Fruit fly (Drosophila melanogaster): Measurements from ENCODE around the gene t-cup.

DNA sequence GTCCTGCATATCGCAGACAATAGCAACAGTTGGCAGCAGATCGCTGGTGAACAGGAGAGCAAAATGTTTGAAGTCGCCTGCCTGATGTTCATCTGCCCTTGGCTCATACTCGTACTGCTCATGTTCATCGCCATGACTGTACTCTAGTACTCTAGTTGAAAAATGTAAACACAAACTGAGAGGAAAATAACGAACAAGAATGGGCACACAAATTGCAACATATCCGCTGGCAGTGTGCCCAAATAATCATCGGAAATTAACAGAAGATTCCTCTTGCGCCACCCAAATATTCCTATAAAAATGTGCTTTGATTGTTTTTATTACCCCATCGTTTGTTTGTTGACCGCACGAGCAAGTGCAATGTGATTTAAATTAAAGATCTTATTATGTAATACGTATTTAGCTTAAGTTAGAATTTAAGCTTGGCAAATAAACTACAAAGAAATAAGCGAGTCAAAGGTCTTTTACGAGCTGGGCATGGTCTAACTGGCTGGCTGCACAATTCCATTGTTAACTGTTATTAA lies 11.0 kb upstream of the t-cup start:
- TF ChIP-seq psq (optimal IDR thresholded peaks at IDR 0.05) (no peak), Sin3A (optimal IDR thresholded peaks at IDR 0.05) (no peak), Myc (optimal IDR thresholded peaks at IDR 0.05) (no peak), h (optimal IDR thresholded peaks at IDR 0.05) (no peak)

All from Kc167 (cell line).